Worm (Caenorhabditis elegans) whole organism, young adult: Measurements from ENCODE around the gene C31B8.16.
"Not testable (repeated sequence)": the region's sequence is repeated elsewhere in the genome, so short reads cannot be mapped to it uniquely, and the experiment has no call there.

Source experiments
- D2030.7 ChIP-seq: fragments of 200-800 bp; sonication (Bioruptor generic); IDR thresholded peaks from 2 replicates; pipeline ENCODE4 v1.3.6; 2022; ENCODE audit warnings: missing genetic modification reagents, missing genetic modification characterization, missing compliant biosample characterization
- F10E7.11 ChIP-seq: sonication (generic microtip); optimal IDR thresholded peaks from 2 replicates; lab custom pipeline; 2017; ENCODE audit warnings: mild to moderate bottlenecking, missing genetic modification characterization, moderate library complexity, missing compliant biosample characterization
- F33H1.4 ChIP-seq: fragments of 200-800 bp; sonication (Bioruptor generic); IDR thresholded peaks from 2 replicates; pipeline ENCODE4 v1.3.6; 2022; ENCODE audit warnings: missing genetic modification reagents, missing genetic modification characterization, missing compliant biosample characterization
- F39B2.1 ChIP-seq: fragments of 200-800 bp; sonication (Bioruptor generic); IDR thresholded peaks from 2 replicates; pipeline ENCODE4 v1.3.6; 2022; ENCODE audit warnings: missing genetic modification reagents, missing genetic modification characterization, missing compliant biosample characterization
- F49E8.2 ChIP-seq: sonication (generic microtip); optimal IDR thresholded peaks from 3 replicates; lab custom pipeline; 2017; ENCODE audit warnings: missing genetic modification characterization, mild to moderate bottlenecking, missing compliant biosample characterization, antibody characterized with exemption, moderate library complexity; ENCODE audit not compliant: insufficient read depth
- Y53F4B.3 ChIP-seq: fragments of 200-800 bp; sonication (Bioruptor generic); IDR thresholded peaks from 2 replicates; pipeline ENCODE4 v1.3.6; 2022; ENCODE audit warnings: missing genetic modification reagents, missing genetic modification characterization, missing compliant biosample characterization
- Y53G8AR.9 ChIP-seq: fragments of 200-800 bp; sonication (Bioruptor generic); conservative IDR thresholded peaks from 2 replicates; pipeline ENCODE4 v1.3.6; 2022; ENCODE audit warnings: missing genetic modification reagents, missing genetic modification characterization, missing compliant biosample characterization
- Y79H2A.3 ChIP-seq: fragments of 200-800 bp; sonication (Bioruptor generic); conservative IDR thresholded peaks from 2 replicates; pipeline ENCODE4 v1.3.6; 2022; ENCODE audit warnings: missing genetic modification reagents, missing genetic modification characterization, missing compliant biosample characterization
- ama-1 ChIP-seq, 3 experiments: fragments of 150-350 bp in 1 of 3; sonication (generic microtip) in 2 of 3; optimal IDR thresholded peaks; 2 replicates each; lab custom pipeline; 2014 to 2018; ENCODE audit warnings: missing biosample characterization in 2 of 3, missing genetic modification characterization in 2 of 3, missing genetic modification reagents in 2 of 3
- aptf-2 ChIP-seq: fragments of 200-800 bp; sonication (Bioruptor generic); conservative IDR thresholded peaks from 2 replicates; pipeline ENCODE4 v1.3.6; 2022; ENCODE audit warnings: missing genetic modification reagents, missing genetic modification characterization, missing compliant biosample characterization
- aptf-3 ChIP-seq: fragments of 200-800 bp; sonication (Bioruptor generic); IDR thresholded peaks from 2 replicates; pipeline ENCODE4 v1.3.6; 2022; ENCODE audit warnings: missing genetic modification characterization, missing compliant biosample characterization
- ceh-100 ChIP-seq: fragments of 200-800 bp; sonication (Bioruptor generic); IDR thresholded peaks from 2 replicates; pipeline ENCODE4 v1.3.6; 2022; ENCODE audit warnings: missing genetic modification reagents, missing genetic modification characterization, missing compliant biosample characterization
- ceh-58 ChIP-seq: fragments of 200-800 bp; sonication (Bioruptor generic); IDR thresholded peaks from 2 replicates; pipeline ENCODE4 v1.3.6; 2022; ENCODE audit warnings: missing genetic modification characterization, missing compliant biosample characterization
- ceh-79 ChIP-seq: sonication (generic microtip); optimal IDR thresholded peaks from 2 replicates; lab custom pipeline; 2017; ENCODE audit warnings: mild to moderate bottlenecking, missing genetic modification characterization, missing compliant biosample characterization
- die-1 ChIP-seq: sonication (generic microtip); optimal IDR thresholded peaks from 2 replicates; lab custom pipeline; 2016; ENCODE audit warnings: missing genotype, mild to moderate bottlenecking, missing genetic modification characterization, missing compliant biosample characterization
- dpff-1 ChIP-seq: sonication (generic microtip); optimal IDR thresholded peaks from 2 replicates; lab custom pipeline; 2017; ENCODE audit warnings: mild to moderate bottlenecking, missing genetic modification characterization, missing compliant biosample characterization
- ets-4 ChIP-seq: fragments of 200-800 bp; sonication (Bioruptor generic); optimal IDR thresholded peaks from 2 replicates; lab custom pipeline; 2018; ENCODE audit warnings: mild to moderate bottlenecking, missing genetic modification characterization, missing compliant biosample characterization
- gei-17 ChIP-seq: fragments of 200-800 bp; sonication (Bioruptor generic); optimal IDR thresholded peaks from 2 replicates; lab custom pipeline; 2018; ENCODE audit warnings: mild to moderate bottlenecking, missing genetic modification characterization, missing compliant biosample characterization
- hlh-26 ChIP-seq: fragments of 200-800 bp; sonication (Bioruptor generic); conservative IDR thresholded peaks from 2 replicates; pipeline ENCODE4 v1.3.6; 2022; ENCODE audit warnings: missing genetic modification reagents, missing genetic modification characterization, missing compliant biosample characterization
- lag-1 ChIP-seq: fragments of 200-800 bp; sonication (Bioruptor generic); IDR thresholded peaks from 2 replicates; pipeline ENCODE4 v1.3.6; 2022; ENCODE audit warnings: missing genetic modification reagents, missing genetic modification characterization, missing compliant biosample characterization
- let-526 ChIP-seq: fragments of 200-800 bp; sonication (Bioruptor generic); IDR thresholded peaks from 2 replicates; pipeline ENCODE4 v1.3.6; 2022; ENCODE audit warnings: missing genetic modification reagents, missing genetic modification characterization, missing compliant biosample characterization
- lin-35 ChIP-seq, 3 experiments: fragments of 150-350 bp in 2 of 3; sonication (generic microtip) in 1 of 3; optimal IDR thresholded peaks; 2 replicates each; lab custom pipeline; 2014 to 2018; ENCODE audit warnings: missing biosample characterization in 3 of 3, missing genetic modification characterization in 3 of 3, missing genetic modification reagents in 3 of 3
- lsl-1 ChIP-seq: fragments of 200-800 bp; sonication (Bioruptor generic); optimal IDR thresholded peaks from 2 replicates; lab custom pipeline; 2018; ENCODE audit warnings: mild to moderate bottlenecking, missing genetic modification characterization, moderate library complexity, missing compliant biosample characterization
- madf-10 ChIP-seq: sonication (generic microtip); optimal IDR thresholded peaks from 2 replicates; lab custom pipeline; 2016; ENCODE audit warnings: mild to moderate bottlenecking, missing genetic modification characterization, missing compliant biosample characterization
- mel-28 ChIP-seq: sonication (generic microtip); optimal IDR thresholded peaks from 2 replicates; lab custom pipeline; 2016; ENCODE audit warnings: borderline replicate concordance, mild to moderate bottlenecking, missing genetic modification characterization, missing compliant biosample characterization
- mes-4 ChIP-seq: sonication (generic microtip); optimal IDR thresholded peaks from 2 replicates; lab custom pipeline; 2016; ENCODE audit warnings: missing genotype, missing genetic modification characterization, missing compliant biosample characterization
- nfya-1 ChIP-seq: sonication (generic microtip); optimal IDR thresholded peaks from 2 replicates; lab custom pipeline; 2017; ENCODE audit warnings: antibody characterized with exemption, missing compliant biosample characterization, missing genetic modification characterization, borderline replicate concordance; ENCODE audit not compliant: insufficient read depth
- nfya-2 ChIP-seq: fragments of 200-800 bp; sonication (Bioruptor generic); IDR thresholded peaks from 2 replicates; pipeline ENCODE4 v1.3.6; 2022; ENCODE audit warnings: missing genetic modification reagents, missing genetic modification characterization, missing compliant biosample characterization
- nhr-27 ChIP-seq: fragments of 200-800 bp; sonication (Bioruptor generic); optimal IDR thresholded peaks from 2 replicates; lab custom pipeline; 2018; ENCODE audit warnings: mild to moderate bottlenecking, missing genetic modification characterization, moderate library complexity, missing compliant biosample characterization
- nhr-80 ChIP-seq: sonication (generic microtip); optimal IDR thresholded peaks from 2 replicates; lab custom pipeline; 2016; ENCODE audit warnings: missing genetic modification characterization, missing compliant biosample characterization
- pbrm-1 ChIP-seq: fragments of 200-800 bp; sonication (Bioruptor generic); IDR thresholded peaks from 2 replicates; pipeline ENCODE4 v1.3.6; 2022; ENCODE audit warnings: missing genetic modification reagents, missing genetic modification characterization, missing compliant biosample characterization
- rec-8 ChIP-seq, 2 experiments: sonication (generic microtip); optimal IDR thresholded peaks; 2 replicates each; lab custom pipeline; 2016; ENCODE audit warnings: mild to moderate bottlenecking in 2 of 2, missing genetic modification characterization in 2 of 2, missing genetic modification reagents in 2 of 2, missing genotype in 2 of 2, missing biosample characterization in 1 of 2, missing compliant biosample characterization in 1 of 2, moderate library complexity in 1 of 2
- somi-1 ChIP-seq: fragments of 200-800 bp; sonication (Bioruptor generic); optimal IDR thresholded peaks from 2 replicates; lab custom pipeline; 2018; ENCODE audit warnings: mild to moderate bottlenecking, missing genetic modification characterization, missing compliant biosample characterization
- sptf-2 ChIP-seq: fragments of 200-800 bp; sonication (Bioruptor generic); optimal IDR thresholded peaks from 2 replicates; lab custom pipeline; 2018; ENCODE audit warnings: mild to moderate bottlenecking, missing genetic modification characterization, missing compliant biosample characterization
- zim-3 ChIP-seq: sonication (generic microtip); optimal IDR thresholded peaks from 2 replicates; lab custom pipeline; 2017; ENCODE audit warnings: mild to moderate bottlenecking, missing genetic modification characterization, moderate library complexity, missing compliant biosample characterization
- ztf-18 ChIP-seq: sonication (generic microtip); optimal IDR thresholded peaks from 2 replicates; lab custom pipeline; 2016; ENCODE audit warnings: missing genotype, mild to moderate bottlenecking, missing genetic modification characterization, missing compliant biosample characterization
- ztf-28 ChIP-seq: fragments of 200-800 bp; sonication (Bioruptor generic); IDR thresholded peaks from 2 replicates; pipeline ENCODE4 v1.3.6; 2022; ENCODE audit warnings: missing genetic modification reagents, missing genetic modification characterization, missing compliant biosample characterization
- ztf-3 ChIP-seq: fragments of 200-800 bp; sonication (Bioruptor generic); optimal IDR thresholded peaks from 2 replicates; lab custom pipeline; 2018; ENCODE audit warnings: mild to moderate bottlenecking, missing genetic modification characterization, missing compliant biosample characterization

The C31B8.16 gene

ce11 chrV:2955342-2955741 is 25.5 kb downstream of the C31B8.16 start, which contains the start of gene srh-248:
TSS of gene srh-248 (minus strand) at chrV:2955442.
- TF ChIP-seq F49E8.2 (tag; lab: Kevin White, UChicago); die-1; ztf-3 (GFP tag; lab: Kevin White, UChicago): not testable (repeated sequence)
- TF ChIP-seq, all 124 proteins: peak for 0; not testable (repeated sequence) for 124

- TF ChIP-seq lsl-1 (GFP tag; lab: Kevin White, UChicago) (no peak), ztf-28 (GFP tag; lab: Robert Waterston, UW) (no peak), gei-17 (GFP tag; lab: Kevin White, UChicago) (no peak)
Observed at ce11 chrV:2958202-2958601, 28.3 kb downstream of the C31B8.16 start, which contains the start of gene srw-142. TSS of gene srw-142 (minus strand) at chrV:2958302.

ce11 chrV:2960894-2961293 is 31.0 kb downstream of the C31B8.16 start, which contains the start of gene srw-144:
TSS of gene srw-144 (minus strand) at chrV:2960994.
- no peak for TF ChIP-seq aptf-3 (GFP tag; lab: Robert Waterston, UW)
- no peak for TF ChIP-seq madf-10 (tag; lab: Kevin White, UChicago)
- no peak for TF ChIP-seq hlh-26 (GFP tag; lab: Robert Waterston, UW)
- TF ChIP-seq ceh-58 (GFP tag; lab: Robert Waterston, UW) = no peak
- TF ChIP-seq somi-1 (GFP tag; lab: Kevin White, UChicago) = no peak

- TF ChIP-seq F33H1.4 (no peak), Y53G8AR.9 (GFP tag; lab: Robert Waterston, UW) (no peak), aptf-2 (GFP tag; lab: Robert Waterston, UW) (no peak), dpff-1 (tag; lab: Kevin White, UChicago) (no peak), F39B2.1 (GFP tag; lab: Robert Waterston, UW) (no peak), nfya-1 (tag; lab: Kevin White, UChicago) (no peak), madf-10 (tag; lab: Kevin White, UChicago) (no peak), lin-35 (GFP tag; optimal IDR thresholded peaks at IDR 0.05; lab: Kevin White, UChicago) (no peak), mel-28 (tag; lab: Kevin White, UChicago) (no peak), nfya-2 (GFP tag; lab: Robert Waterston, UW) (no peak), ets-4 (GFP tag; lab: Kevin White, UChicago) (no peak), nhr-27 (no peak), somi-1 (GFP tag; lab: Kevin White, UChicago) (no peak), pbrm-1 (GFP tag; lab: Robert Waterston, UW) (no peak)
Observed at ce11 chrV:2962960-2963359, 33.1 kb downstream of the C31B8.16 start, which contains the start of gene srw-138. TSS of gene srw-138 (minus strand) at chrV:2963060.

- TF ChIP-seq mes-4 (tag; lab: Kevin White, UChicago) (no peak), lag-1 (GFP tag; lab: Robert Waterston, UW) (no peak), ama-1 (optimal IDR thresholded peaks at IDR 0.05; lab: Kevin White, UChicago) (no peak), ama-1 (GFP tag; optimal IDR thresholded peaks at IDR 0.05; lab: Kevin White, UChicago) (no peak), zim-3 (tag; lab: Kevin White, UChicago) (no peak), madf-10 (tag; lab: Kevin White, UChicago) (no peak), Y79H2A.3 (no peak), ztf-18 (no peak), F33H1.4 (no peak), ceh-79 (no peak), let-526 (GFP tag; lab: Robert Waterston, UW) (no peak), F10E7.11 (tag; lab: Kevin White, UChicago) (no peak), rec-8 (tag; optimal IDR thresholded peaks at IDR 0.05; lab: Kevin White, UChicago) (no peak), sptf-2 (GFP tag; lab: Kevin White, UChicago) (no peak), Y53F4B.3 (no peak), D2030.7 (GFP tag; lab: Robert Waterston, UW) (no peak), nhr-80 (tag; lab: Kevin White, UChicago) (no peak), ceh-100 (GFP tag; lab: Robert Waterston, UW) (no peak)
Observed at ce11 chrV:2964786-2965185, 34.9 kb downstream of the C31B8.16 start, which contains the start of gene srh-88. TSS of gene srh-88 (minus strand) at chrV:2964886.
